Fruit fly (Drosophila melanogaster): Measurements from ENCODE around the gene CG10864.

The CG10864 gene

dm6 chr3R:18445148-18445843, 33.9 kb upstream of the CG10864 start:
- TF ChIP-seq CG10543 (GFP tag; optimal IDR thresholded peaks at IDR 0.05) (peak; percentile 60), rib (GFP tag; IDR thresholded peaks at IDR 0.05) (peak; percentile 78; the same call in 1 of the 2 replicates), CG14441 (GFP tag; IDR thresholded peaks at IDR 0.05) (0 out of 2 replicates have a peak, but pooled peaks have one; percentile 18), GATAe (GFP tag; conservative IDR thresholded peaks at IDR 0.05) (peak; percentile 43; the same call in 1 of the 2 replicates), CG12769 (tag; optimal IDR thresholded peaks at IDR 0.05) (peak; percentile 29), CG13894 (tag; optimal IDR thresholded peaks at IDR 0.05) (peak; percentile 34), BEAF-32 (GFP tag; optimal IDR thresholded peaks at IDR 0.05) (no peak), Pdp1 (GFP tag; optimal IDR thresholded peaks at IDR 0.05) (peak in 1 of 2 experiments; percentile 52), exex (tag; optimal IDR thresholded peaks at IDR 0.05) (peak; percentile 66), crol (GFP tag; IDR thresholded peaks at IDR 0.05) (peak; percentile 83), Adf1 (GFP tag; IDR thresholded peaks at IDR 0.05) (peak; percentile 87), caup (GFP tag; optimal IDR thresholded peaks at IDR 0.05; ENCODE audit: severe bottlenecking) (peak; percentile 3), Blimp-1 (GFP tag; optimal IDR thresholded peaks at IDR 0.05) (no peak), sug (tag; optimal IDR thresholded peaks at IDR 0.05) (peak; percentile 55), CG3281 (GFP tag; optimal IDR thresholded peaks at IDR 0.05) (peak; percentile 10), D (optimal IDR thresholded peaks at IDR 0.05) (no peak), D (GFP tag; optimal IDR thresholded peaks at IDR 0.05) (no peak), Dbx (GFP tag; IDR thresholded peaks at IDR 0.05) (0 out of 3 replicates have a peak, but pooled peaks have one; percentile 14), YL-1 (GFP tag; optimal IDR thresholded peaks at IDR 0.05) (no peak), corto (GFP tag; optimal IDR thresholded peaks at IDR 0.05) (no peak), mirr (GFP tag; optimal IDR thresholded peaks at IDR 0.05) (peak; percentile 88), Ets65A (GFP tag) (peak; percentile 21), CG9932 (GFP tag; IDR thresholded peaks at IDR 0.05) (0 out of 2 replicates have a peak, but pooled peaks have one; percentile 25), CG32772 (GFP tag; IDR thresholded peaks at IDR 0.05) (0 out of 2 replicates have a peak, but pooled peaks have one; percentile 23), slbo (GFP tag; IDR thresholded peaks at IDR 0.05) (0 out of 2 replicates have a peak, but pooled peaks have one; percentile 14), ewg (GFP tag; optimal IDR thresholded peaks at IDR 0.05) (no peak), CG8290 (GFP tag; optimal IDR thresholded peaks at IDR 0.05) (no peak), CG8290 (tag; optimal IDR thresholded peaks at IDR 0.05) (peak in 1 of 2 experiments; percentile 45), CG4617 (GFP tag; optimal IDR thresholded peaks at IDR 0.05; ENCODE audit: borderline replicate concordance) (no peak), Trl (optimal IDR thresholded peaks at IDR 0.05) (peak in 1 of 2 experiments; percentile 23), Trl (GFP tag; optimal IDR thresholded peaks at IDR 0.05) (no peak), HLH4C (GFP tag; IDR thresholded peaks at IDR 0.05; ENCODE audit: partially characterized antibody) (no peak), chinmo (GFP tag; IDR thresholded peaks at IDR 0.05; ENCODE audit: partially characterized antibody) (0 out of 4 replicates have a peak, but pooled peaks have one; percentile 13), MBD-R2 (GFP tag; IDR thresholded peaks at IDR 0.05) (0 out of 2 replicates have a peak, but pooled peaks have one; percentile 11), sd (tag; optimal IDR thresholded peaks at IDR 0.05) (peak; percentile 85), cwo (GFP tag; optimal IDR thresholded peaks at IDR 0.05) (peak; percentile 65)

- peak; percentile 1 for TF ChIP-seq cwo (GFP tag; optimal IDR thresholded peaks at IDR 0.05)
- TF ChIP-seq CG32532 (GFP tag; IDR thresholded peaks at IDR 0.05), result 0 out of 2 replicates have a peak, but pooled peaks have one; percentile 25
- TF ChIP-seq so (GFP tag; IDR thresholded peaks at IDR 0.05), result no peak
- TF ChIP-seq Deaf1 (tag; optimal IDR thresholded peaks at IDR 0.05), result no peak
- TF ChIP-seq Med (GFP tag), result peak; percentile 33
- TF ChIP-seq Antp (GFP tag; optimal IDR thresholded peaks at IDR 0.05), result no peak
- peak; percentile 56 for TF ChIP-seq CG10274 (GFP tag; optimal IDR thresholded peaks at IDR 0.05)
- no peak for TF ChIP-seq CG11560 (tag; IDR thresholded peaks at IDR 0.05)
- peak; percentile 93 for TF ChIP-seq sr (GFP tag; IDR thresholded peaks at IDR 0.05)
- no peak for TF ChIP-seq crp (GFP tag; optimal IDR thresholded peaks at IDR 0.05)
- 0 out of 3 replicates have a peak, but pooled peaks have one; percentile 11 for TF ChIP-seq CG11456 (GFP tag; IDR thresholded peaks at IDR 0.05)
- TF ChIP-seq CG10543 (GFP tag; optimal IDR thresholded peaks at IDR 0.05), result peak; percentile 23
Observed at dm6 chr3R:18443232-18443631, 31.8 kb upstream of the CG10864 start.

All from whole organism, embryonic.